Comparison of ENCODE assay signal across 2 fruit fly cellular contexts in genomic region chr3L:18994505-18994969, dm6.
TF ChIP-seq lines count a peak whose summit lies in the region.

No protein-coding gene starts in this region.

TF ChIP-seq in whole organism, adult, 20 proteins besides CTCF, POLR2A, EP300 and RAD21 (continued from another document):
- no peak for TF ChIP-seq CG7101 (tag; optimal IDR thresholded peaks at IDR 0.05; lab: Kevin White, UChicago)

TF ChIP-seq in whole organism, embryonic, 481 proteins besides CTCF, POLR2A, EP300 and RAD21 (continued from another document):
- TF ChIP-seq bigmax (GFP tag; optimal IDR thresholded peaks at IDR 0.05; lab: Kevin White, UChicago) (peak; percentile 20), CG17385 (GFP tag; optimal IDR thresholded peaks at IDR 0.05; lab: Kevin White, UChicago) (peak; percentile 26), CG2678 (tag; optimal IDR thresholded peaks at IDR 0.05; lab: Kevin White, UChicago) (peak; percentile 23), CG13287 (GFP tag; IDR thresholded peaks at IDR 0.05; lab: Robert Waterston, UW; ENCODE audit: partially characterized antibody) (no peak), lab (GFP tag; optimal IDR thresholded peaks at IDR 0.05; lab: Kevin White, UChicago) (peak; percentile 30), B-H2 (GFP tag; optimal IDR thresholded peaks at IDR 0.05; lab: Kevin White, UChicago) (peak; percentile 66), CG17912 (GFP tag; optimal IDR thresholded peaks at IDR 0.05; lab: Kevin White, UChicago) (peak; percentile 1), HLH3B (GFP tag; IDR thresholded peaks at IDR 0.05; lab: Robert Waterston, UW) (no peak), sd (tag; optimal IDR thresholded peaks at IDR 0.05; lab: Kevin White, UChicago) (peak; percentile 2), Jarid2 (GFP tag; optimal IDR thresholded peaks at IDR 0.05; lab: Kevin White, UChicago) (no peak), CG10565 (GFP tag; optimal IDR thresholded peaks at IDR 0.05; lab: Kevin White, UChicago) (no peak), CG12071 (GFP tag; optimal IDR thresholded peaks at IDR 0.05; lab: Kevin White, UChicago) (peak; percentile 56), Hand (GFP tag; optimal IDR thresholded peaks at IDR 0.05; lab: Kevin White, UChicago) (peak; percentile 45), CG10209 (GFP tag; optimal IDR thresholded peaks at IDR 0.05; lab: Kevin White, UChicago) (no peak), cwo (GFP tag; optimal IDR thresholded peaks at IDR 0.05; lab: Kevin White, UChicago) (peak; percentile 96), CG12219 (GFP tag; optimal IDR thresholded peaks at IDR 0.05; lab: Kevin White, UChicago) (no peak), CG6272 (GFP tag; IDR thresholded peaks at IDR 0.05; lab: Robert Waterston, UW) (no peak), Deaf1 (tag; optimal IDR thresholded peaks at IDR 0.05; lab: Kevin White, UChicago) (peak; percentile 46), Hr51 (GFP tag; optimal IDR thresholded peaks at IDR 0.05; lab: Kevin White, UChicago) (peak in 1 of 2 experiments; percentile 12), CG33557 (GFP tag; optimal IDR thresholded peaks at IDR 0.05; lab: Kevin White, UChicago) (no peak), CG8290 (GFP tag; optimal IDR thresholded peaks at IDR 0.05; lab: Kevin White, UChicago) (no peak), CG8290 (tag; optimal IDR thresholded peaks at IDR 0.05; lab: Kevin White, UChicago) (peak in 1 of 2 experiments; percentile 39), odd (GFP tag; optimal IDR thresholded peaks at IDR 0.05; lab: Kevin White, UChicago) (peak; percentile 6), CG13296 (GFP tag; optimal IDR thresholded peaks at IDR 0.05; lab: Kevin White, UChicago) (peak; percentile 38), gro (GFP tag; optimal IDR thresholded peaks at IDR 0.05; lab: Kevin White, UChicago) (no peak), CG7745 (tag; optimal IDR thresholded peaks at IDR 0.05; lab: Kevin White, UChicago) (no peak), Dll (GFP tag; IDR thresholded peaks at IDR 0.05; lab: Robert Waterston, UW; ENCODE audit: partially characterized antibody) (no peak), B-H1 (GFP tag; IDR thresholded peaks at IDR 0.05; lab: Robert Waterston, UW) (no peak), Hmr (GFP tag; optimal IDR thresholded peaks at IDR 0.05; lab: Kevin White, UChicago) (peak; percentile 52), BtbVII (GFP tag; optimal IDR thresholded peaks at IDR 0.05; lab: Kevin White, UChicago) (peak; percentile 3), CG14441 (GFP tag; IDR thresholded peaks at IDR 0.05; lab: Robert Waterston, UW) (no peak), unpg (GFP tag; optimal IDR thresholded peaks at IDR 0.05; lab: Kevin White, UChicago) (no peak), salm (tag; optimal IDR thresholded peaks at IDR 0.05; lab: Kevin White, UChicago) (peak; percentile 72), Dfd (GFP tag; optimal IDR thresholded peaks at IDR 0.05; lab: Kevin White, UChicago) (no peak), ERR (GFP tag; optimal IDR thresholded peaks at IDR 0.05; lab: Kevin White, UChicago) (no peak), D19A (tag; optimal IDR thresholded peaks at IDR 0.05; lab: Kevin White, UChicago) (peak; percentile 47), CG8388 (GFP tag; optimal IDR thresholded peaks at IDR 0.05; lab: Kevin White, UChicago) (no peak), insv (GFP tag; optimal IDR thresholded peaks at IDR 0.05; lab: Kevin White, UChicago) (no peak), MBD-R2 (GFP tag; IDR thresholded peaks at IDR 0.05; lab: Robert Waterston, UW) (0 out of 2 replicates have a peak, but pooled peaks have one; percentile 12), Fer1 (GFP tag; optimal IDR thresholded peaks at IDR 0.05; lab: Kevin White, UChicago) (peak; percentile 66), grn (GFP tag; optimal IDR thresholded peaks at IDR 0.05; lab: Kevin White, UChicago) (peak; percentile 89), oc (tag; optimal IDR thresholded peaks at IDR 0.05; lab: Kevin White, UChicago) (no peak), CG1832 (GFP tag; optimal IDR thresholded peaks at IDR 0.05; lab: Kevin White, UChicago) (no peak), nmo (GFP tag; optimal IDR thresholded peaks at IDR 0.05; lab: Kevin White, UChicago) (no peak), CG8765 (GFP tag; IDR thresholded peaks at IDR 0.05; lab: Robert Waterston, UW) (no peak), corto (GFP tag; optimal IDR thresholded peaks at IDR 0.05; lab: Kevin White, UChicago) (no peak), mirr (GFP tag; optimal IDR thresholded peaks at IDR 0.05; lab: Kevin White, UChicago) (peak; percentile 95), cg (GFP tag; optimal IDR thresholded peaks at IDR 0.05; lab: Kevin White, UChicago) (no peak), Vsx1 (GFP tag; optimal IDR thresholded peaks at IDR 0.05; lab: Kevin White, UChicago) (peak; percentile 83), CG6791 (GFP tag; IDR thresholded peaks at IDR 0.05; lab: Robert Waterston, UW; ENCODE audit: partially characterized antibody) (no peak), CG10321 (GFP tag; IDR thresholded peaks at IDR 0.05; lab: Robert Waterston, UW) (0 out of 2 replicates have a peak, but pooled peaks have one; percentile 5), exex (tag; optimal IDR thresholded peaks at IDR 0.05; lab: Kevin White, UChicago) (peak; percentile 92), Hey (tag; optimal IDR thresholded peaks at IDR 0.05; lab: Kevin White, UChicago) (peak; percentile 47), gfzf (GFP tag; optimal IDR thresholded peaks at IDR 0.05; lab: Kevin White, UChicago) (no peak), scrt (GFP tag; optimal IDR thresholded peaks at IDR 0.05; lab: Kevin White, UChicago) (peak; percentile 75), Xbp1 (GFP tag; optimal IDR thresholded peaks at IDR 0.05; lab: Kevin White, UChicago) (no peak), CrebB (tag; optimal IDR thresholded peaks at IDR 0.05; lab: Kevin White, UChicago) (peak; percentile 26), mld (GFP tag; IDR thresholded peaks at IDR 0.05; lab: Robert Waterston, UW; ENCODE audit: partially characterized antibody) (no peak), PHDP (tag; optimal IDR thresholded peaks at IDR 0.05; lab: Kevin White, UChicago) (peak; percentile 29), CG13894 (tag; optimal IDR thresholded peaks at IDR 0.05; lab: Kevin White, UChicago) (peak; percentile 86), Hmx (GFP tag; optimal IDR thresholded peaks at IDR 0.05; lab: Kevin White, UChicago) (no peak), dm (GFP tag; optimal IDR thresholded peaks at IDR 0.05; lab: Kevin White, UChicago) (peak; percentile 6), D (optimal IDR thresholded peaks at IDR 0.05; lab: Kevin White, UChicago) (no peak), D (GFP tag; optimal IDR thresholded peaks at IDR 0.05; lab: Kevin White, UChicago) (no peak), E2f1 (GFP tag; IDR thresholded peaks at IDR 0.05; lab: Robert Waterston, UW) (no peak), pan (optimal IDR thresholded peaks at IDR 0.05; lab: Kevin White, UChicago) (no peak), pan (GFP tag; optimal IDR thresholded peaks at IDR 0.05 in 1 of 2, IDR thresholded peaks at IDR 0.05 in 1 of 2) (no peak), ham (GFP tag; IDR thresholded peaks at IDR 0.05; lab: Robert Waterston, UW) (no peak), CG42726 (GFP tag; IDR thresholded peaks at IDR 0.05; lab: Robert Waterston, UW; ENCODE audit: partially characterized antibody) (no peak), CG10979 (tag; optimal IDR thresholded peaks at IDR 0.05; lab: Kevin White, UChicago) (no peak), Nf-YC (tag; optimal IDR thresholded peaks at IDR 0.05; lab: Kevin White, UChicago) (no peak), Med (GFP tag; lab: Kevin White, UChicago) (peak; percentile 49), chinmo (GFP tag; IDR thresholded peaks at IDR 0.05; lab: Robert Waterston, UW; ENCODE audit: partially characterized antibody) (peak; percentile 79; the same call in 1 of the 4 replicates), tap (tag; optimal IDR thresholded peaks at IDR 0.05; lab: Kevin White, UChicago) (no peak), Pdp1 (GFP tag; optimal IDR thresholded peaks at IDR 0.05; lab: Kevin White, UChicago) (no peak), twi (tag; optimal IDR thresholded peaks at IDR 0.05; lab: Kevin White, UChicago) (peak; percentile 34), CG14014 (GFP tag; IDR thresholded peaks at IDR 0.05; lab: Robert Waterston, UW) (peak; percentile 28; the same call in 1 of the 2 replicates), ci (GFP tag; IDR thresholded peaks at IDR 0.05; lab: Robert Waterston, UW) (peak; percentile 34; the same call in 1 of the 3 replicates), CG4360 (GFP tag; IDR thresholded peaks at IDR 0.05; lab: Robert Waterston, UW) (no peak), CG8359 (GFP tag; optimal IDR thresholded peaks at IDR 0.05; lab: Kevin White, UChicago; ENCODE audit: borderline replicate concordance) (no peak), grau (tag; optimal IDR thresholded peaks at IDR 0.05; lab: Kevin White, UChicago) (peak; percentile 1), CG11504 (tag; optimal IDR thresholded peaks at IDR 0.05; lab: Kevin White, UChicago) (peak; percentile 77), CG14050 (GFP tag; IDR thresholded peaks at IDR 0.05; lab: Robert Waterston, UW) (no peak), sug (tag; optimal IDR thresholded peaks at IDR 0.05; lab: Kevin White, UChicago) (peak; percentile 95), lola (GFP tag; optimal IDR thresholded peaks at IDR 0.05; lab: Kevin White, UChicago) (no peak), Stat92E (GFP tag; optimal IDR thresholded peaks at IDR 0.05; lab: Kevin White, UChicago) (no peak), emc (GFP tag; optimal IDR thresholded peaks at IDR 0.05; lab: Kevin White, UChicago) (no peak), gce (GFP tag; IDR thresholded peaks at IDR 0.05; lab: Robert Waterston, UW) (no peak), Dad (GFP tag; optimal IDR thresholded peaks at IDR 0.05; lab: Kevin White, UChicago) (no peak), abd-A (tag; optimal IDR thresholded peaks at IDR 0.05; lab: Kevin White, UChicago) (peak; percentile 68), Antp (GFP tag; optimal IDR thresholded peaks at IDR 0.05; lab: Kevin White, UChicago) (no peak), Dbx (GFP tag; IDR thresholded peaks at IDR 0.05; lab: Robert Waterston, UW) (0 out of 3 replicates have a peak, but pooled peaks have one; percentile 5), CG10543 (GFP tag; optimal IDR thresholded peaks at IDR 0.05; lab: Kevin White, UChicago) (peak; percentile 47), CG3281 (GFP tag; optimal IDR thresholded peaks at IDR 0.05; lab: Kevin White, UChicago) (peak; percentile 46), CG11696 (GFP tag; IDR thresholded peaks at IDR 0.05; lab: Robert Waterston, UW) (no peak), otp (GFP tag; IDR thresholded peaks at IDR 0.05; lab: Robert Waterston, UW) (no peak), Trl (optimal IDR thresholded peaks at IDR 0.05; lab: Kevin White, UChicago) (peak; percentile 28 to 61), Trl (GFP tag; optimal IDR thresholded peaks at IDR 0.05; lab: Kevin White, UChicago) (no peak), prd (optimal IDR thresholded peaks at IDR 0.05; lab: Kevin White, UChicago) (no peak), prd (GFP tag; IDR thresholded peaks at IDR 0.05; lab: Robert Waterston, UW) (no peak), crp (GFP tag; optimal IDR thresholded peaks at IDR 0.05; lab: Kevin White, UChicago) (peak in 1 of 2 experiments; percentile 28), CG30431 (GFP tag; optimal IDR thresholded peaks at IDR 0.05; lab: Kevin White, UChicago) (no peak), sens (GFP tag; lab: Kevin White, UChicago) (no peak), nom (GFP tag; optimal IDR thresholded peaks at IDR 0.05; lab: Kevin White, UChicago) (no peak), CG3847 (GFP tag; IDR thresholded peaks at IDR 0.05; lab: Robert Waterston, UW) (no peak), CG15479 (GFP tag; optimal IDR thresholded peaks at IDR 0.05; lab: Kevin White, UChicago) (no peak), CG15269 (tag; optimal IDR thresholded peaks at IDR 0.05; lab: Kevin White, UChicago) (peak; percentile 24), Dek (tag; optimal IDR thresholded peaks at IDR 0.05; lab: Kevin White, UChicago) (no peak), Spps (tag; optimal IDR thresholded peaks at IDR 0.05; lab: Kevin White, UChicago) (no peak), GATAe (GFP tag; conservative IDR thresholded peaks at IDR 0.05; lab: Robert Waterston, UW) (peak; percentile 28; the same call in 1 of the 2 replicates), Ptx1 (GFP tag; IDR thresholded peaks at IDR 0.05; lab: Robert Waterston, UW) (no peak), Poxn (GFP tag; IDR thresholded peaks at IDR 0.05; lab: Robert Waterston, UW) (no peak), Hr78 (GFP tag; optimal IDR thresholded peaks at IDR 0.05; lab: Kevin White, UChicago) (peak in 1 of 2 experiments; percentile 82), CG13624 (GFP tag; optimal IDR thresholded peaks at IDR 0.05; lab: Kevin White, UChicago) (peak; percentile 19), CG18599 (GFP tag; optimal IDR thresholded peaks at IDR 0.05; lab: Kevin White, UChicago) (peak; percentile 31), Neu2 (GFP tag; optimal IDR thresholded peaks at IDR 0.05; lab: Kevin White, UChicago; ENCODE audit: borderline replicate concordance) (no peak)
